Worm (Caenorhabditis elegans): ENCODE results near the gene F35C11.7.

F35C11.7 gene

ce11 chrII:8246476-8246875, 9.6 kb upstream of the F35C11.7 start, which contains the start of gene F35C11.3:
Gene F35C11.3 (plus strand): TSS chrII:8246776.
- TF ChIP-seq zip-8 (tag; optimal IDR thresholded peaks at IDR 0.05) (no peak), mep-1 (tag; optimal IDR thresholded peaks at IDR 0.05) (no peak), nhr-2 (tag; optimal IDR thresholded peaks at IDR 0.05) (no peak), lin-13 (tag; optimal IDR thresholded peaks at IDR 0.05) (no peak), sptf-1 (tag; optimal IDR thresholded peaks at IDR 0.05) (no peak), blmp-1 (tag; optimal IDR thresholded peaks at IDR 0.05) (no peak), bed-3 (GFP tag; optimal IDR thresholded peaks at IDR 0.05) (no peak), nhr-28 (tag; optimal IDR thresholded peaks at IDR 0.05) (no peak)

DNA sequence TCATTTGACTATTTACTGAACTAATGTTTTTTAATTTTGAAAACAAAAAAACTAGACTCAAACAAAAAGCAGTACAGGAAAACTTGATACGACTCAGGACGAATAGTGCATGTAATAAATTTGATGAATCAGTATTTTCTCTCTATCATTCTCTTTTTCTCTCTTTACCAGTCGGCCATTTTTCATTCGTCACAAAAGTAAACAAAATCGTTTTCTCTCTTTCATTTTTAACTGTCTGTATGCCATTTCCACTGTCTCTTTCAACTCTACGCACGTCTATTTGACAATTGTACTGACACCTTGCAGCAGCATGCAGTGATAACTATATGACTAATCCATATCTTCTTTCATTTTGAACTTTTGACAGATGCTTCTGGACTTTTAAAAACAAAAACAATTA, 7.4 kb upstream of the F35C11.7 start, which contains the start of the genes F35C11.2 and F35C11.4:
Gene F35C11.2 (minus strand): TSS at position 90 of the 400 bp plus-strand sequence.
Gene F35C11.4 (plus strand): TSS at position 260 of the 400 bp plus-strand sequence.
- TF ChIP-seq mls-2 (tag; optimal IDR thresholded peaks at IDR 0.05) (no peak), hlh-1 (tag; optimal IDR thresholded peaks at IDR 0.05) (no peak), nhr-76 (tag; optimal IDR thresholded peaks at IDR 0.05) (no peak), ces-1 (GFP tag; optimal IDR thresholded peaks at IDR 0.05) (no peak), nhr-2 (tag; optimal IDR thresholded peaks at IDR 0.05) (no peak), tbx-8 (GFP tag; optimal IDR thresholded peaks at IDR 0.05) (no peak), mab-5 (tag; optimal IDR thresholded peaks at IDR 0.05) (no peak), ceh-39 (tag; optimal IDR thresholded peaks at IDR 0.05) (no peak), ztf-11 (tag; optimal IDR thresholded peaks at IDR 0.05) (no peak), lsy-2 (tag; optimal IDR thresholded peaks at IDR 0.05) (no peak), lin-32 (GFP tag; optimal IDR thresholded peaks at IDR 0.05) (no peak), elt-3 (tag; optimal IDR thresholded peaks at IDR 0.05) (no peak), mep-1 (tag; optimal IDR thresholded peaks at IDR 0.05) (no peak), pha-4 (tag; optimal IDR thresholded peaks at IDR 0.05) (no peak)

- TF ChIP-seq bed-3 (GFP tag; optimal IDR thresholded peaks at IDR 0.05) (no peak), ceh-83 (GFP tag; optimal IDR thresholded peaks at IDR 0.05) (no peak), nhr-76 (tag; optimal IDR thresholded peaks at IDR 0.05) (no peak), ztf-11 (tag; optimal IDR thresholded peaks at IDR 0.05) (no peak), sptf-1 (tag; optimal IDR thresholded peaks at IDR 0.05) (no peak), lin-13 (tag; optimal IDR thresholded peaks at IDR 0.05) (no peak), zip-8 (tag; optimal IDR thresholded peaks at IDR 0.05) (no peak), ces-1 (GFP tag; optimal IDR thresholded peaks at IDR 0.05) (no peak), ham-2 (GFP tag; optimal IDR thresholded peaks at IDR 0.05) (no peak), unc-62 (GFP tag; optimal IDR thresholded peaks at IDR 0.05) (no peak), cnd-1 (tag; optimal IDR thresholded peaks at IDR 0.05) (no peak), nhr-12 (tag; optimal IDR thresholded peaks at IDR 0.05) (no peak), nhr-2 (tag; optimal IDR thresholded peaks at IDR 0.05) (no peak), flh-1 (GFP tag; optimal IDR thresholded peaks at IDR 0.05) (no peak)
Measured at ce11 chrII:8249710-8250109, 6.4 kb upstream of the F35C11.7 start.

- TF ChIP-seq pha-4 (tag; optimal IDR thresholded peaks at IDR 0.05) (no peak), hlh-1 (tag; optimal IDR thresholded peaks at IDR 0.05) (no peak), unc-39 (tag; optimal IDR thresholded peaks at IDR 0.05) (no peak), lin-32 (GFP tag; optimal IDR thresholded peaks at IDR 0.05) (no peak), unc-120 (tag; optimal IDR thresholded peaks at IDR 0.05; ENCODE audit: poor library complexity, severe bottlenecking) (no peak), zip-8 (tag; optimal IDR thresholded peaks at IDR 0.05) (no peak), snpc-4 (tag; optimal IDR thresholded peaks at IDR 0.05) (no peak), ztf-11 (tag; optimal IDR thresholded peaks at IDR 0.05) (no peak), mls-2 (tag; optimal IDR thresholded peaks at IDR 0.05) (no peak)
Measured at ce11 chrII:8253160-8253793, 2.8 kb upstream of the F35C11.7 start, which contains the start of gene F35C11.5. Gene F35C11.5 (plus strand): TSS chrII:8253743.

- TF ChIP-seq bed-3 (GFP tag; optimal IDR thresholded peaks at IDR 0.05) (no peak), ceh-43 (GFP tag; optimal IDR thresholded peaks at IDR 0.05) (no peak), nhr-76 (tag; optimal IDR thresholded peaks at IDR 0.05) (no peak), unc-39 (tag; optimal IDR thresholded peaks at IDR 0.05) (no peak), hlh-1 (tag; optimal IDR thresholded peaks at IDR 0.05) (no peak), tbx-8 (GFP tag; optimal IDR thresholded peaks at IDR 0.05) (no peak)
Measured at ce11 chrII:8259038-8259437, 2.9 kb downstream of the F35C11.7 start, which contains the start of gene F35C11.6. Gene F35C11.6 (minus strand): TSS chrII:8259138.

Data from whole organism, mixed stage, embryonic.